Fruit fly (Drosophila melanogaster): ENCODE results near the gene Ork1.

Gene Ork1

dm6 chrX:10854686-10855085 is 36.4 kb downstream of the Ork1 start, which contains the start of gene feo (continued):
- TF ChIP-seq sim (GFP tag; IDR thresholded peaks at IDR 0.05) (no peak), trem (tag; optimal IDR thresholded peaks at IDR 0.05) (peak; percentile 42), MBD-R2 (GFP tag; IDR thresholded peaks at IDR 0.05) (peak; percentile 37; the same call in 1 of the 2 replicates), MESR4 (GFP tag; optimal IDR thresholded peaks at IDR 0.05) (peak; percentile 54), CG8388 (GFP tag; optimal IDR thresholded peaks at IDR 0.05) (no peak), CG17912 (GFP tag; optimal IDR thresholded peaks at IDR 0.05) (no peak), Sry-δ (GFP tag; optimal IDR thresholded peaks at IDR 0.05) (peak; percentile 57), lilli (GFP tag; optimal IDR thresholded peaks at IDR 0.05) (peak; percentile 5), row (GFP tag; IDR thresholded peaks at IDR 0.05) (peak; percentile 53), CG10321 (GFP tag; IDR thresholded peaks at IDR 0.05) (no peak), HmgZ (tag; optimal IDR thresholded peaks at IDR 0.05) (peak; percentile 27), peb (GFP tag; IDR thresholded peaks at IDR 0.05) (no peak), CG15514 (GFP tag; optimal IDR thresholded peaks at IDR 0.05) (peak; percentile 42), E2f1 (GFP tag; IDR thresholded peaks at IDR 0.05) (no peak), bbx (GFP tag; IDR thresholded peaks at IDR 0.05; ENCODE audit: partially characterized antibody) (peak; percentile 34; the same call in 1 of the 2 replicates), nmo (GFP tag; optimal IDR thresholded peaks at IDR 0.05) (peak; percentile 11), Bgb (GFP tag; IDR thresholded peaks at IDR 0.05; ENCODE audit: partially characterized antibody) (peak; percentile 40; the same call in 1 of the 2 replicates), CG14710 (tag; optimal IDR thresholded peaks at IDR 0.05) (peak; percentile 70), dm (GFP tag; optimal IDR thresholded peaks at IDR 0.05) (peak; percentile 18), Dref (GFP tag; IDR thresholded peaks at IDR 0.05) (peak; percentile 52), CG1233 (GFP tag; optimal IDR thresholded peaks at IDR 0.05) (no peak), Med (GFP tag) (peak; percentile 81), BEAF-32 (GFP tag; optimal IDR thresholded peaks at IDR 0.05) (peak; percentile 56), CG3847 (GFP tag; IDR thresholded peaks at IDR 0.05) (peak; percentile 56), dati (GFP tag; IDR thresholded peaks at IDR 0.05) (no peak), CG3995 (GFP tag; optimal IDR thresholded peaks at IDR 0.05) (no peak), sug (tag; optimal IDR thresholded peaks at IDR 0.05) (peak; percentile 4), CoRest (tag; optimal IDR thresholded peaks at IDR 0.05) (peak; percentile 46), E2f2 (GFP tag; IDR thresholded peaks at IDR 0.05) (peak; percentile 96), CG2120 (GFP tag; optimal IDR thresholded peaks at IDR 0.05) (peak; percentile 29), CG1603 (tag; optimal IDR thresholded peaks at IDR 0.05) (peak; percentile 71), Taf1 (GFP tag; IDR thresholded peaks at IDR 0.05) (no peak), zf30C (GFP tag; optimal IDR thresholded peaks at IDR 0.05) (peak; percentile 54), Abd-B (GFP tag; optimal IDR thresholded peaks at IDR 0.05) (no peak), Hr3 (GFP tag; optimal IDR thresholded peaks at IDR 0.05) (no peak), gfzf (GFP tag; optimal IDR thresholded peaks at IDR 0.05) (peak; percentile 25), CG5953 (GFP tag; IDR thresholded peaks at IDR 0.05) (no peak), pum (GFP tag; optimal IDR thresholded peaks at IDR 0.05) (no peak), CG33557 (GFP tag; optimal IDR thresholded peaks at IDR 0.05) (no peak), CG7928 (GFP tag; optimal IDR thresholded peaks at IDR 0.05) (peak; percentile 92), CG15696 (tag; optimal IDR thresholded peaks at IDR 0.05) (peak; percentile 14), CG8765 (GFP tag; IDR thresholded peaks at IDR 0.05) (no peak), phol (tag; optimal IDR thresholded peaks at IDR 0.05) (peak; percentile 96), CG2116 (GFP tag; optimal IDR thresholded peaks at IDR 0.05) (peak; percentile 67), Lpt (GFP tag; optimal IDR thresholded peaks at IDR 0.05) (no peak), amos (GFP tag; IDR thresholded peaks at IDR 0.05; ENCODE audit: partially characterized antibody) (peak; percentile 38), sr (GFP tag; IDR thresholded peaks at IDR 0.05) (no peak)

All from whole organism, embryonic.